Fruit fly (Drosophila melanogaster) whole organism, embryonic: ENCODE results near the gene CG43072.
A peak's percentile ranks its signal among the peaks of the same experiment; 100 is the strongest.

Experiments used
- Aef1 ChIP-seq: fragments of 200-800 bp; sonication (Bioruptor generic); IDR thresholded peaks from 3 replicates; pipeline ENCODE4 v1.3.6; 2022; ENCODE audit warnings: missing biosample characterization, missing genetic modification characterization
- Atf6 ChIP-seq: fragments of 200-800 bp; sonication (Bioruptor generic); IDR thresholded peaks from 2 replicates; pipeline ENCODE4 v1.3.6; 2022; ENCODE audit warnings: missing biosample characterization, missing genetic modification characterization
- Bgb ChIP-seq: fragments of 200-800 bp; sonication (Bioruptor generic); IDR thresholded peaks from 2 replicates; pipeline ENCODE4 v1.3.6; 2022; ENCODE audit warnings: missing biosample characterization, missing genetic modification characterization; ENCODE audit not compliant: partially characterized antibody
- CG10147 ChIP-seq: fragments of 200-800 bp; sonication (Bioruptor generic); optimal IDR thresholded peaks from 2 replicates; lab custom pipeline; 2019; ENCODE audit warnings: missing biosample characterization, mild to moderate bottlenecking, missing genetic modification characterization, moderate library complexity
- CG11504 ChIP-seq: fragments of 200-800 bp; sonication (Bioruptor generic); optimal IDR thresholded peaks from 3 replicates; lab custom pipeline; 2019; ENCODE audit warnings: missing biosample characterization, mild to moderate bottlenecking, missing genetic modification characterization, moderate library complexity
- CG12236 ChIP-seq: fragments of 200-800 bp; sonication (Bioruptor generic); optimal IDR thresholded peaks from 2 replicates; lab custom pipeline; 2016; ENCODE audit warnings: missing biosample characterization, missing genetic modification characterization
- CG13296 ChIP-seq: fragments of 200-800 bp; sonication (Bioruptor generic); optimal IDR thresholded peaks from 3 replicates; lab custom pipeline; 2018; ENCODE audit warnings: missing biosample characterization, mild to moderate bottlenecking, missing genetic modification characterization
- CG13624 ChIP-seq: fragments of 200-800 bp; sonication (Bioruptor generic); optimal IDR thresholded peaks from 2 replicates; lab custom pipeline; 2016; ENCODE audit warnings: missing biosample characterization, missing genetic modification characterization
- CG13775 ChIP-seq: fragments of 200-800 bp; sonication (Bioruptor generic); optimal IDR thresholded peaks from 3 replicates; lab custom pipeline; 2017; ENCODE audit warnings: missing biosample characterization, mild to moderate bottlenecking, missing genetic modification characterization
- CG14014 ChIP-seq: fragments of 200-800 bp; sonication (Bioruptor generic); IDR thresholded peaks from 2 replicates; pipeline ENCODE4 v1.3.6; 2022; ENCODE audit warnings: missing biosample characterization, missing genetic modification characterization
- CG14860 ChIP-seq: fragments of 200-800 bp; sonication (Bioruptor generic); IDR thresholded peaks from 3 replicates; pipeline ENCODE4 v1.3.6; 2022; ENCODE audit warnings: missing biosample characterization, missing genetic modification characterization; ENCODE audit not compliant: partially characterized antibody
- CG1529 ChIP-seq: fragments of 200-800 bp; sonication (Bioruptor generic); optimal IDR thresholded peaks from 3 replicates; lab custom pipeline; 2018; ENCODE audit warnings: missing biosample characterization, missing genetic modification characterization
- CG17802 ChIP-seq: fragments of 200-800 bp; sonication (Bioruptor generic); optimal IDR thresholded peaks from 2 replicates; lab custom pipeline; 2018; ENCODE audit warnings: missing biosample characterization, mild to moderate bottlenecking, missing genetic modification characterization, moderate library complexity
- CG3163 ChIP-seq: fragments of 200-800 bp; sonication (Bioruptor generic); optimal IDR thresholded peaks from 3 replicates; lab custom pipeline; 2016; ENCODE audit warnings: missing biosample characterization, missing genetic modification characterization
- CG32532 ChIP-seq: fragments of 200-800 bp; sonication (Bioruptor generic); IDR thresholded peaks from 2 replicates; pipeline ENCODE4 v1.3.6; 2022; ENCODE audit warnings: missing biosample characterization, missing genetic modification characterization
- CG4282 ChIP-seq: fragments of 200-800 bp; sonication (Bioruptor generic); optimal IDR thresholded peaks from 2 replicates; lab custom pipeline; 2016; ENCODE audit warnings: missing biosample characterization, missing genetic modification characterization
- CG5953 ChIP-seq: fragments of 200-800 bp; sonication (Bioruptor generic); IDR thresholded peaks from 2 replicates; pipeline ENCODE4 v1.3.6; 2022; ENCODE audit warnings: missing biosample characterization, missing genetic modification characterization
- CG6175 ChIP-seq: fragments of 200-800 bp; sonication (Bioruptor generic); IDR thresholded peaks from 3 replicates; pipeline ENCODE4 v1.3.6; 2022; ENCODE audit warnings: missing biosample characterization, missing genetic modification characterization
- CrebB ChIP-seq: fragments of 200-800 bp; sonication (Bioruptor generic); optimal IDR thresholded peaks from 3 replicates; lab custom pipeline; 2018; ENCODE audit warnings: missing biosample characterization, mild to moderate bottlenecking, missing genetic modification characterization
- D19B ChIP-seq: fragments of 200-800 bp; sonication (Bioruptor generic); optimal IDR thresholded peaks from 2 replicates; lab custom pipeline; 2017; ENCODE audit warnings: missing biosample characterization, mild to moderate bottlenecking, missing genetic modification characterization
- Dad ChIP-seq: fragments of 200-800 bp; sonication (Bioruptor generic); optimal IDR thresholded peaks from 3 replicates; lab custom pipeline; 2016; ENCODE audit warnings: missing biosample characterization, missing genetic modification characterization
- Dip3 ChIP-seq: fragments of 200-800 bp; sonication (Bioruptor generic); optimal IDR thresholded peaks from 3 replicates; lab custom pipeline; 2016; ENCODE audit warnings: missing biosample characterization, missing genetic modification characterization
- Eip74EF ChIP-seq, 2 experiments: fragments of 200-800 bp in 1 of 2; fragments of >200 bp in 1 of 2; sonication (Bioruptor generic) in 1 of 2; optimal IDR thresholded peaks; 2 replicates each; lab custom pipeline; 2017 to 2019; ENCODE audit warnings: missing biosample characterization in 2 of 2, missing genetic modification characterization in 2 of 2, mild to moderate bottlenecking in 1 of 2, moderate library complexity in 1 of 2
- Elba2 ChIP-seq: fragments of 200-800 bp; sonication (Bioruptor generic); optimal IDR thresholded peaks from 3 replicates; lab custom pipeline; 2016; ENCODE audit warnings: missing biosample characterization, missing genetic modification characterization
- Fer2 ChIP-seq: fragments of 200-800 bp; sonication (Bioruptor generic); optimal IDR thresholded peaks from 2 replicates; lab custom pipeline; 2018; ENCODE audit warnings: missing biosample characterization, mild to moderate bottlenecking, missing genetic modification characterization, moderate library complexity
- Hr51 ChIP-seq, 2 experiments: fragments of 200-800 bp; sonication (Bioruptor generic); optimal IDR thresholded peaks; 2 replicates in 1 of 2; 3 replicates in 1 of 2; lab custom pipeline; 2016 to 2018; ENCODE audit warnings: missing biosample characterization in 2 of 2, missing genetic modification characterization in 2 of 2, mild to moderate bottlenecking in 1 of 2, moderate library complexity in 1 of 2
- Ptx1 ChIP-seq: fragments of 200-800 bp; sonication (Bioruptor generic); IDR thresholded peaks from 2 replicates; pipeline ENCODE4 v1.3.6; 2022; ENCODE audit warnings: missing biosample characterization, missing genetic modification characterization
- Six4 ChIP-seq: fragments of 200-800 bp; sonication (Bioruptor generic); optimal IDR thresholded peaks from 2 replicates; lab custom pipeline; 2016; ENCODE audit warnings: missing biosample characterization, missing genetic modification characterization
- Sry-δ ChIP-seq: fragments of 200-800 bp; sonication (Bioruptor generic); optimal IDR thresholded peaks from 2 replicates; lab custom pipeline; 2016; ENCODE audit warnings: missing biosample characterization, missing genetic modification characterization
- amos ChIP-seq: fragments of 200-800 bp; sonication (Bioruptor generic); IDR thresholded peaks from 2 replicates; pipeline ENCODE4 v1.3.6; 2022; ENCODE audit warnings: missing biosample characterization, missing genetic modification characterization; ENCODE audit not compliant: partially characterized antibody
- ase ChIP-seq: fragments of 200-800 bp; sonication (Bioruptor generic); IDR thresholded peaks from 3 replicates; pipeline ENCODE4 v1.3.6; 2022; ENCODE audit warnings: missing biosample characterization, missing genetic modification characterization
- cad ChIP-seq: fragments of >200 bp; optimal IDR thresholded peaks from 2 replicates; lab custom pipeline; 2017; ENCODE audit warnings: missing biosample characterization, missing genetic modification characterization
- chif ChIP-seq, 2 experiments: fragments of 200-800 bp; sonication (Bioruptor generic); optimal IDR thresholded peaks; 3 replicates each; lab custom pipeline; 2016; ENCODE audit warnings: missing biosample characterization in 2 of 2, missing genetic modification characterization in 2 of 2
- crol ChIP-seq: fragments of 200-800 bp; sonication (Bioruptor generic); IDR thresholded peaks from 2 replicates; pipeline ENCODE4 v1.3.6; 2022; ENCODE audit warnings: missing biosample characterization, missing genetic modification characterization
- cwo ChIP-seq: fragments of 200-800 bp; sonication (Bioruptor generic); optimal IDR thresholded peaks from 3 replicates; lab custom pipeline; 2017; ENCODE audit warnings: missing biosample characterization, missing genetic modification characterization, mild to moderate bottlenecking, moderate library complexity, missing genetic modification reagents
- ems ChIP-seq: fragments of 200-800 bp; sonication (Bioruptor generic); optimal IDR thresholded peaks from 3 replicates; lab custom pipeline; 2016; ENCODE audit warnings: missing biosample characterization, missing genetic modification characterization
- ewg ChIP-seq: fragments of 200-800 bp; sonication (Bioruptor generic); optimal IDR thresholded peaks from 3 replicates; lab custom pipeline; 2017; ENCODE audit warnings: mild to moderate bottlenecking, missing biosample characterization, missing genetic modification reagents, missing genetic modification characterization
- exex ChIP-seq: fragments of 200-800 bp; sonication (Bioruptor generic); optimal IDR thresholded peaks from 4 replicates; lab custom pipeline; 2018; ENCODE audit warnings: missing biosample characterization, mild to moderate bottlenecking, missing genetic modification characterization, moderate library complexity
- gcm ChIP-seq: fragments of 200-800 bp; sonication (Bioruptor generic); optimal IDR thresholded peaks from 2 replicates; lab custom pipeline; 2019; ENCODE audit warnings: missing biosample characterization, mild to moderate bottlenecking, missing genetic modification characterization, moderate library complexity
- grau ChIP-seq: fragments of 200-800 bp; optimal IDR thresholded peaks from 3 replicates; lab custom pipeline; 2019; ENCODE audit warnings: missing biosample characterization, mild to moderate bottlenecking, missing genetic modification characterization, moderate library complexity
- gro ChIP-seq: fragments of 200-800 bp; sonication (Bioruptor generic); optimal IDR thresholded peaks from 2 replicates; lab custom pipeline; 2016; ENCODE audit warnings: missing biosample characterization, missing genetic modification characterization
- her ChIP-seq: fragments of 200-800 bp; sonication (Bioruptor generic); optimal IDR thresholded peaks from 2 replicates; lab custom pipeline; 2016; ENCODE audit warnings: missing biosample characterization, missing genetic modification characterization
- kah ChIP-seq: fragments of 200-800 bp; sonication (Bioruptor generic); optimal IDR thresholded peaks from 2 replicates; lab custom pipeline; 2018; ENCODE audit warnings: missing biosample characterization, mild to moderate bottlenecking, missing genetic modification characterization
- mam ChIP-seq: fragments of 200-800 bp; sonication (Bioruptor generic); optimal IDR thresholded peaks from 3 replicates; lab custom pipeline; 2016; ENCODE audit warnings: missing biosample characterization, missing genetic modification characterization
- pho ChIP-seq: fragments of 200-800 bp; sonication (Bioruptor generic); optimal IDR thresholded peaks from 2 replicates; lab custom pipeline; 2016; ENCODE audit warnings: missing biosample characterization, missing genetic modification characterization
- pita ChIP-seq: fragments of 200-800 bp; sonication (Bioruptor generic); optimal IDR thresholded peaks from 2 replicates; lab custom pipeline; 2017; ENCODE audit warnings: missing biosample characterization, mild to moderate bottlenecking, missing genetic modification characterization
- row ChIP-seq: fragments of 200-800 bp; sonication (Bioruptor generic); IDR thresholded peaks from 3 replicates; pipeline ENCODE4 v1.3.6; 2022; ENCODE audit warnings: missing biosample characterization, missing genetic modification characterization
- sd ChIP-seq: fragments of 200-800 bp; sonication (Bioruptor generic); optimal IDR thresholded peaks from 3 replicates; lab custom pipeline; 2018; ENCODE audit warnings: missing biosample characterization, mild to moderate bottlenecking, missing genetic modification characterization, moderate library complexity
- slp2 ChIP-seq: fragments of 200-800 bp; sonication (Bioruptor generic); optimal IDR thresholded peaks from 2 replicates; lab custom pipeline; 2016; ENCODE audit warnings: missing biosample characterization, missing genetic modification characterization
- trem ChIP-seq: fragments of 200-800 bp; optimal IDR thresholded peaks from 3 replicates; lab custom pipeline; 2019; ENCODE audit warnings: missing biosample characterization, mild to moderate bottlenecking, missing genetic modification characterization, moderate library complexity
- yki ChIP-seq: fragments of >200 bp; optimal IDR thresholded peaks from 3 replicates; lab custom pipeline; 2018

CG43072 gene

dm6 chr3L:21058651-21059050 lies 7.0 kb upstream of the CG43072 start (continued):
- no peak for TF ChIP-seq Dip3 (GFP tag; lab: Kevin White, UChicago)
- no peak; the same call in 1 of the 2 replicates for TF ChIP-seq amos (GFP tag; lab: Robert Waterston, UW)
- no peak for TF ChIP-seq pho
- no peak for TF ChIP-seq CG11504 (tag; lab: Kevin White, UChicago)
- peak; percentile 25 for TF ChIP-seq her (GFP tag; lab: Kevin White, UChicago)
- TF ChIP-seq CrebB, result peak; percentile 7
- peak; percentile 69 for TF ChIP-seq CG32532
- TF ChIP-seq CG14014 (GFP tag; lab: Robert Waterston, UW), result peak; percentile 39; the same call in 1 of the 2 replicates
- TF ChIP-seq Ptx1 (GFP tag; lab: Robert Waterston, UW), result no peak
- TF ChIP-seq CG3163 (GFP tag; lab: Kevin White, UChicago), result peak; percentile 55
- TF ChIP-seq Dad (GFP tag; lab: Kevin White, UChicago), result no peak
- no peak for TF ChIP-seq Elba2 (GFP tag; lab: Kevin White, UChicago)
- TF ChIP-seq sd (tag; lab: Kevin White, UChicago), result peak; percentile 23
- no peak for TF ChIP-seq grau
- no peak for TF ChIP-seq cad (GFP tag; lab: Kevin White, UChicago)
- TF ChIP-seq Six4, result no peak
- no peak for TF ChIP-seq CG12236 (GFP tag; lab: Kevin White, UChicago)
- TF ChIP-seq exex (tag; lab: Kevin White, UChicago), result peak; percentile 8
- peak in 1 of 2 experiments; percentile 52 for TF ChIP-seq Eip74EF (GFP tag; optimal IDR thresholded peaks at IDR 0.05; lab: Kevin White, UChicago)
- TF ChIP-seq row (GFP tag; lab: Robert Waterston, UW), result 0 out of 3 replicates have a peak, but pooled peaks have one; percentile 6
- peak; percentile 93 for TF ChIP-seq crol (GFP tag; lab: Robert Waterston, UW)
- TF ChIP-seq ase (GFP tag; lab: Robert Waterston, UW), result no peak
- TF ChIP-seq chif (GFP tag; optimal IDR thresholded peaks at IDR 0.05; lab: Kevin White, UChicago), result no peak
- no peak for TF ChIP-seq CG13775 (GFP tag; lab: Kevin White, UChicago)
- TF ChIP-seq trem (tag; lab: Kevin White, UChicago), result no peak
- no peak for TF ChIP-seq CG14860 (GFP tag; lab: Robert Waterston, UW)
- TF ChIP-seq Aef1, result peak; percentile 47; the same call in 2 of the 3 replicates
- peak; percentile 10 for TF ChIP-seq CG13624 (GFP tag; lab: Kevin White, UChicago)
- no peak for TF ChIP-seq ewg (GFP tag; lab: Kevin White, UChicago)
- TF ChIP-seq CG1529, result no peak
- peak; percentile 41; the same call in 1 of the 2 replicates for TF ChIP-seq Atf6 (GFP tag; lab: Robert Waterston, UW)
- TF ChIP-seq gro (GFP tag; lab: Kevin White, UChicago), result peak; percentile 57
- TF ChIP-seq D19B, result no peak
- TF ChIP-seq CG13296 (GFP tag; lab: Kevin White, UChicago), result no peak
- no peak for TF ChIP-seq gcm (GFP tag; lab: Kevin White, UChicago)
- peak; percentile 53; the same call in 1 of the 2 replicates for TF ChIP-seq Bgb (GFP tag; lab: Robert Waterston, UW)
- peak; percentile 23 for TF ChIP-seq kah
- TF ChIP-seq CG10147 (GFP tag; lab: Kevin White, UChicago), result no peak
- no peak for TF ChIP-seq Hr51 (GFP tag; optimal IDR thresholded peaks at IDR 0.05; lab: Kevin White, UChicago)
- TF ChIP-seq ems, result no peak
- TF ChIP-seq Fer2 (tag; lab: Kevin White, UChicago), result no peak
- TF ChIP-seq CG5953 (GFP tag; lab: Robert Waterston, UW), result peak; percentile 29; the same call in 1 of the 2 replicates
- TF ChIP-seq CG4282 (GFP tag; lab: Kevin White, UChicago), result no peak
- no peak for TF ChIP-seq CG17802 (tag; lab: Kevin White, UChicago)
- peak; percentile 7 for TF ChIP-seq cwo (GFP tag; lab: Kevin White, UChicago)
- peak; percentile 9 for TF ChIP-seq yki (lab: Kevin White, UChicago)
- TF ChIP-seq mam (GFP tag; lab: Kevin White, UChicago), result no peak
- no peak for TF ChIP-seq slp2 (GFP tag; lab: Kevin White, UChicago)
- no peak for TF ChIP-seq pita (GFP tag; lab: Kevin White, UChicago)
- 0 out of 3 replicates have a peak, but pooled peaks have one; percentile 9 for TF ChIP-seq CG6175 (GFP tag; lab: Robert Waterston, UW)
- TF ChIP-seq Sry-δ (GFP tag; lab: Kevin White, UChicago), result no peak
